Worm (Caenorhabditis elegans) whole organism, mixed stage, embryonic: ENCODE measurements around the gene nck-1.

Experiments
- ces-1 ChIP-seq: fragments of 150-350 bp; optimal IDR thresholded peaks from 2 replicates; lab custom pipeline; 2014; ENCODE audit warnings: missing biosample characterization, missing genetic modification reagents, missing genetic modification characterization
- lsy-2 ChIP-seq: fragments of 150-350 bp; optimal IDR thresholded peaks from 2 replicates; lab custom pipeline; 2014; ENCODE audit warnings: missing biosample characterization, missing genetic modification characterization
- nhr-76 ChIP-seq: sonication (generic microtip); optimal IDR thresholded peaks from 2 replicates; lab custom pipeline; 2017; ENCODE audit warnings: missing biosample characterization, missing genetic modification characterization

DNA sequence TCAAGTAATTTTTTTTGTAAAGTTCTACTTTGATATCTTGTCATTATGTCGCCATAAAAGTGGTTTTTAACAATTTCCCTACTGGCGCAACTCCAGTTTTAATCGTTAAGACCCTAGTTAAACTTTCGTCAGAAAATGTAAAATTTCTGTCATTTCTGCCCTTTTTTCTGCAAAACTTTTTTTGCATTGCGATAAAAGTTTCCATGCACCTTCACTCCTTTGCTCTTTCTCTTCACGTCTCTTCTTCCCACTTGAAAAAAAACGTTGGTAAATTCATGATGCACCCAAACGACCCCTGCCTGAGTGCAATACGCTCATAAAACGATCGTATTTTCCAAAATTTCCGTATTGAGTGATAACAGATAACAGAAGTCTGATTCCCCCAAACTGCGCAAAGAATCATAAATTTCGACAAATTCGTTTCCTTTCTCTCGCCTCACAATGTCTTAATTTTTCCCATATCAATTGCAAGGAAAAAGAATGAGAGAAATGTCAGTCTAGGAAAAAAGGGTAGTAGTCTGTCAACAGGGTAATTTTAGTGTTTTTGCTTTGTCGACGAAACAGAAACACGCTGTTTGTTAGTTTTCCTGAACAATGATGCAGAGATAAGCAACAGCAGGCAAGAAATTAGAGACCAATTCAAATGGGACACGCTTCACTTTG is 12.4 kb downstream of the nck-1 start:
- no peak for TF ChIP-seq lsy-2 (tag; lab: Kevin White, UChicago)
- TF ChIP-seq ces-1 (GFP tag; lab: Kevin White, UChicago) = no peak
- no peak for TF ChIP-seq nhr-76 (tag; lab: Kevin White, UChicago)
